Worm (Caenorhabditis elegans) whole organism, L1 larva: Measurements from ENCODE around the gene mxl-3.

Experiments used
- C04F5.9 ChIP-seq: sonication (generic microtip); optimal IDR thresholded peaks from 2 replicates; lab custom pipeline; 2016; ENCODE audit warnings: missing genetic modification characterization, missing compliant biosample characterization
- C16A3.4 ChIP-seq: fragments of 150-350 bp; optimal IDR thresholded peaks from 2 replicates; lab custom pipeline; 2014; ENCODE audit warnings: missing biosample characterization, missing genetic modification characterization
- F16B12.6 ChIP-seq: fragments of 150-350 bp; optimal IDR thresholded peaks from 2 replicates; lab custom pipeline; 2014; ENCODE audit warnings: missing biosample characterization, missing genetic modification characterization
- Y116A8C.19 ChIP-seq: sonication (generic microtip); optimal IDR thresholded peaks from 2 replicates; lab custom pipeline; 2016; ENCODE audit warnings: missing compliant biosample characterization, missing genetic modification characterization, borderline replicate concordance
- blmp-1 ChIP-seq: fragments of 150-350 bp; optimal IDR thresholded peaks from 2 replicates; lab custom pipeline; 2014; ENCODE audit warnings: missing biosample characterization, missing genetic modification characterization
- ceh-63 ChIP-seq: fragments of 200-800 bp; sonication (Bioruptor generic); optimal IDR thresholded peaks from 2 replicates; lab custom pipeline; 2018; ENCODE audit warnings: mild to moderate bottlenecking, missing genetic modification characterization, missing compliant biosample characterization
- ceh-8 ChIP-seq: fragments of 200-800 bp; sonication (Bioruptor generic); optimal IDR thresholded peaks from 2 replicates; lab custom pipeline; 2018; ENCODE audit warnings: mild to moderate bottlenecking, missing genetic modification characterization, moderate library complexity, missing compliant biosample characterization
- ceh-82 ChIP-seq, 3 experiments: fragments of 150-350 bp in 1 of 3; sonication (generic microtip) in 2 of 3; optimal IDR thresholded peaks; 2 replicates each; lab custom pipeline; 2014 to 2017; ENCODE audit warnings: missing biosample characterization in 3 of 3, missing genetic modification characterization in 3 of 3
- ceh-90 ChIP-seq: sonication (generic microtip); optimal IDR thresholded peaks from 2 replicates; lab custom pipeline; 2016; ENCODE audit warnings: missing genetic modification characterization, missing compliant biosample characterization
- dsc-1 ChIP-seq: sonication (generic microtip); optimal IDR thresholded peaks from 2 replicates; lab custom pipeline; 2016; ENCODE audit warnings: mild to moderate bottlenecking, missing genetic modification characterization, missing compliant biosample characterization
- efl-1 ChIP-seq, 4 experiments: fragments of 150-350 bp; optimal IDR thresholded peaks in 3 of 4; peaks in 1 of 4; 1 replicate in 1 of 4; 2 replicates in 3 of 4; lab custom pipeline; 2014; ENCODE audit warnings: missing biosample characterization in 2 of 4, missing genetic modification characterization in 2 of 4, missing genetic modification reagents in 2 of 4
- efl-3 ChIP-seq: fragments of 200-800 bp; sonication (Bioruptor generic); optimal IDR thresholded peaks from 2 replicates; lab custom pipeline; 2018; ENCODE audit warnings: mild to moderate bottlenecking, missing genetic modification characterization, missing compliant biosample characterization
- elt-2 ChIP-seq: sonication (generic microtip); optimal IDR thresholded peaks from 2 replicates; lab custom pipeline; 2016; ENCODE audit warnings: missing genetic modification characterization, mild to moderate bottlenecking, inconsistent platforms, missing compliant biosample characterization, missing genetic modification reagents
- fkh-8 ChIP-seq: sonication (generic microtip); optimal IDR thresholded peaks from 2 replicates; lab custom pipeline; 2016; ENCODE audit warnings: mild to moderate bottlenecking, missing genetic modification characterization, missing compliant biosample characterization
- hlh-17 ChIP-seq: fragments of 200-800 bp; sonication (Bioruptor generic); optimal IDR thresholded peaks from 2 replicates; lab custom pipeline; 2018; ENCODE audit warnings: missing genetic modification characterization, mild to moderate bottlenecking, missing compliant biosample characterization, moderate library complexity, borderline replicate concordance
- hpl-2 ChIP-seq: fragments of 150-350 bp; optimal IDR thresholded peaks from 2 replicates; lab custom pipeline; 2014; ENCODE audit warnings: missing biosample characterization, missing genetic modification reagents, missing genetic modification characterization
- irx-1 ChIP-seq: sonication (generic microtip); optimal IDR thresholded peaks from 2 replicates; lab custom pipeline; 2016; ENCODE audit warnings: missing genetic modification characterization, missing compliant biosample characterization
- jun-1 ChIP-seq: fragments of 150-350 bp; optimal IDR thresholded peaks from 2 replicates; lab custom pipeline; 2014; ENCODE audit warnings: missing biosample characterization, missing genetic modification reagents, missing genetic modification characterization
- lin-14 ChIP-seq: fragments of 200-800 bp; sonication (Bioruptor generic); optimal IDR thresholded peaks from 2 replicates; lab custom pipeline; 2018; ENCODE audit warnings: mild to moderate bottlenecking, missing genetic modification characterization, moderate library complexity, missing compliant biosample characterization
- lin-15B ChIP-seq: fragments of 150-350 bp; sonication (generic microtip); optimal IDR thresholded peaks from 3 replicates; lab custom pipeline; 2014; ENCODE audit warnings: missing biosample characterization, missing genetic modification characterization
- lin-35 ChIP-seq, 2 experiments: fragments of 150-350 bp; optimal IDR thresholded peaks; 2 replicates each; lab custom pipeline; 2014; ENCODE audit warnings: missing biosample characterization in 2 of 2, missing genetic modification characterization in 2 of 2, missing genetic modification reagents in 2 of 2
- lin-39 ChIP-seq: fragments of 150-350 bp; optimal IDR thresholded peaks from 2 replicates; lab custom pipeline; 2014; ENCODE audit warnings: missing biosample characterization, missing genetic modification reagents, missing genetic modification characterization
- lsy-2 ChIP-seq, 2 experiments: fragments of 150-350 bp; optimal IDR thresholded peaks; 2 replicates each; lab custom pipeline; 2014; ENCODE audit warnings: missing biosample characterization in 2 of 2, missing genetic modification characterization in 2 of 2
- mdl-1 ChIP-seq, 2 experiments: fragments of 150-350 bp; optimal IDR thresholded peaks; 2 replicates each; lab custom pipeline; 2014 to 2017; ENCODE audit warnings: missing biosample characterization in 2 of 2, missing genetic modification characterization in 2 of 2, inconsistent platforms in 1 of 2
- nhr-19 ChIP-seq: fragments of 200-800 bp; sonication (Bioruptor generic); conservative IDR thresholded peaks from 2 replicates; pipeline ENCODE4 v1.3.6; 2022; ENCODE audit warnings: missing genetic modification characterization, missing compliant biosample characterization
- nhr-28 ChIP-seq: fragments of 150-350 bp; optimal IDR thresholded peaks from 2 replicates; lab custom pipeline; 2014; ENCODE audit warnings: missing biosample characterization, missing genetic modification characterization
- nhr-47 ChIP-seq: sonication (generic microtip); optimal IDR thresholded peaks from 2 replicates; lab custom pipeline; 2016; ENCODE audit warnings: mild to moderate bottlenecking, missing genetic modification characterization, moderate library complexity, missing compliant biosample characterization
- nhr-71 ChIP-seq: sonication (generic microtip); optimal IDR thresholded peaks from 2 replicates; lab custom pipeline; 2016; ENCODE audit warnings: mild to moderate bottlenecking, missing genetic modification characterization, moderate library complexity, missing compliant biosample characterization
- nhr-77 ChIP-seq: fragments of 150-350 bp; optimal IDR thresholded peaks from 2 replicates; lab custom pipeline; 2014; ENCODE audit warnings: missing biosample characterization, missing genetic modification characterization
- nhr-85 ChIP-seq: sonication (generic microtip); peaks from one replicate; lab custom pipeline; 2016; ENCODE audit warnings: missing genetic modification characterization, inconsistent platforms, missing compliant biosample characterization
- nhr-90 ChIP-seq: sonication (generic microtip); optimal IDR thresholded peaks from 2 replicates; lab custom pipeline; 2016; ENCODE audit warnings: mild to moderate bottlenecking, missing genetic modification characterization, missing compliant biosample characterization; ENCODE audit not compliant: poor library complexity
- pag-3 ChIP-seq: sonication (generic microtip); optimal IDR thresholded peaks from 2 replicates; lab custom pipeline; 2017; ENCODE audit warnings: missing genetic modification characterization, mild to moderate bottlenecking, missing compliant biosample characterization, antibody characterized with exemption, borderline replicate concordance; ENCODE audit not compliant: insufficient read depth
- pax-3 ChIP-seq: fragments of 200-800 bp; sonication (Bioruptor generic); optimal IDR thresholded peaks from 2 replicates; lab custom pipeline; 2018; ENCODE audit warnings: mild to moderate bottlenecking, missing genetic modification characterization, moderate library complexity, missing compliant biosample characterization
- pqm-1 ChIP-seq: sonication (generic microtip); optimal IDR thresholded peaks from 3 replicates; lab custom pipeline; 2017; ENCODE audit warnings: missing biosample characterization, missing genetic modification characterization
- rnt-1 ChIP-seq: sonication (generic microtip); optimal IDR thresholded peaks from 2 replicates; lab custom pipeline; 2016; ENCODE audit warnings: mild to moderate bottlenecking, missing genetic modification characterization, moderate library complexity, missing compliant biosample characterization
- skn-1 ChIP-seq: fragments of 150-350 bp; optimal IDR thresholded peaks from 2 replicates; lab custom pipeline; 2014; ENCODE audit warnings: missing biosample characterization, missing genetic modification characterization
- sup-37 ChIP-seq: fragments of 200-800 bp; sonication (Bioruptor generic); optimal IDR thresholded peaks from 2 replicates; lab custom pipeline; 2018; ENCODE audit warnings: mild to moderate bottlenecking, missing genetic modification characterization, missing compliant biosample characterization
- swsn-7 ChIP-seq: sonication (generic microtip); optimal IDR thresholded peaks from 2 replicates; lab custom pipeline; 2016; ENCODE audit warnings: missing genetic modification characterization, missing compliant biosample characterization
- tlp-1 ChIP-seq: fragments of 150-350 bp; optimal IDR thresholded peaks from 2 replicates; lab custom pipeline; 2014; ENCODE audit warnings: missing biosample characterization, missing genetic modification characterization
- unc-130 ChIP-seq: fragments of 150-350 bp; optimal IDR thresholded peaks from 2 replicates; lab custom pipeline; 2017; ENCODE audit warnings: missing biosample characterization, missing genetic modification characterization, inconsistent platforms
- unc-62 ChIP-seq: fragments of 150-350 bp; optimal IDR thresholded peaks from 2 replicates; lab custom pipeline; 2014; ENCODE audit warnings: missing biosample characterization, missing genetic modification reagents, missing genetic modification characterization
- unc-98 ChIP-seq: fragments of 200-800 bp; sonication (Bioruptor generic); IDR thresholded peaks from 2 replicates; pipeline ENCODE4 v1.3.6; 2022; ENCODE audit warnings: missing genetic modification characterization, missing compliant biosample characterization

The mxl-3 gene

DNA sequence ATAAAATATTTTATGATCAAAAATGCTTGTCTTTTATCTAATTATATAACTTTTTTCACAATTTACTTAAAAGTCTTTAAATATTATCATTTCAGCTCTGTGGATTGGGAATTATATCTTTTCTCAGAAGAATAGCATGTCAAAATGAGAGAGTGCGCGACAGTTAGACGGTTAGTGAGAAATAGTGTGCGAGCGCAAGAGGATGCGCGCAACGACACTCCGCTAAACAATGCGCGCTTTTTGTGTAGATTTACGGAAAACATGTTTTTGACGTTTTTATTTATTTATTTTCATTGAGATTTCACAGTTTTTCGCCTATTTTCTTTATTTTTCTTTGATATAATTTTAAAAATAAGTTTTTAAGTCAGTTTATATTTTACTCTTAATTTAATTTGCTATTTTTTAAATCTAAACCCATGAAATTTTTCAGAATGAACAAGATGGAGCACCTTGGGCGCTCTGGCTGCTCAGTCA, 46.0 kb upstream of the mxl-3 start, which contains the start of gene F02C12.3 (continued):
- TF ChIP-seq lin-39 (peak; percentile 85), ceh-82 (tag; optimal IDR thresholded peaks at IDR 0.05; lab: Kevin White, UChicago) (peak; percentile 79 to 93 (median 83)), sup-37 (peak; percentile 56), mdl-1 (tag; optimal IDR thresholded peaks at IDR 0.05; lab: Kevin White, UChicago) (peak in 1 of 2 experiments; percentile 82), skn-1 (tag; lab: Kevin White, UChicago) (peak; percentile 89), lin-14 (peak; percentile 96), nhr-19 (GFP tag; lab: Robert Waterston, UW) (peak; percentile 96), efl-3 (GFP tag; lab: Kevin White, UChicago) (no peak), ceh-8 (GFP tag; lab: Kevin White, UChicago) (peak; percentile 22), pag-3 (peak; percentile 16), jun-1 (tag; lab: Kevin White, UChicago) (peak; percentile 91), irx-1 (tag; lab: Kevin White, UChicago) (peak; percentile 88), pqm-1 (tag; lab: Kevin White, UChicago) (no peak), C16A3.4 (tag; lab: Kevin White, UChicago) (peak; percentile 79), tlp-1 (tag; lab: Kevin White, UChicago) (no peak), hlh-17 (GFP tag; lab: Kevin White, UChicago) (no peak), unc-130 (tag; lab: Kevin White, UChicago) (peak; percentile 10), pax-3 (tag; lab: Kevin White, UChicago) (peak; percentile 60), lin-15B (tag; lab: Kevin White, UChicago) (peak; percentile 82), ceh-90 (tag; lab: Kevin White, UChicago) (peak; percentile 26), C04F5.9 (tag; lab: Kevin White, UChicago) (peak; percentile 56), nhr-47 (tag; lab: Kevin White, UChicago) (peak; percentile 96), ceh-63 (no peak), swsn-7 (tag; lab: Kevin White, UChicago) (peak; percentile 96), dsc-1 (peak; percentile 95), blmp-1 (tag; lab: Kevin White, UChicago) (peak; percentile 72), nhr-28 (tag; lab: Kevin White, UChicago) (no peak), nhr-90 (tag; lab: Kevin White, UChicago) (peak; percentile 95), lsy-2 (tag; optimal IDR thresholded peaks at IDR 0.05; lab: Kevin White, UChicago) (peak; percentile 89 to 91), unc-62 (no peak), lin-35 (GFP tag; optimal IDR thresholded peaks at IDR 0.05; lab: Kevin White, UChicago) (peak; percentile 75 to 86), nhr-71 (tag; lab: Kevin White, UChicago) (peak; percentile 97), elt-2 (tag; lab: Kevin White, UChicago) (peak; percentile 80), unc-98 (GFP tag; lab: Robert Waterston, UW) (peak; percentile 24; the same call in 1 of the 2 replicates), nhr-85 (peak; percentile 97)
- TF ChIP-seq, all 84 proteins: peak for 62

DNA sequence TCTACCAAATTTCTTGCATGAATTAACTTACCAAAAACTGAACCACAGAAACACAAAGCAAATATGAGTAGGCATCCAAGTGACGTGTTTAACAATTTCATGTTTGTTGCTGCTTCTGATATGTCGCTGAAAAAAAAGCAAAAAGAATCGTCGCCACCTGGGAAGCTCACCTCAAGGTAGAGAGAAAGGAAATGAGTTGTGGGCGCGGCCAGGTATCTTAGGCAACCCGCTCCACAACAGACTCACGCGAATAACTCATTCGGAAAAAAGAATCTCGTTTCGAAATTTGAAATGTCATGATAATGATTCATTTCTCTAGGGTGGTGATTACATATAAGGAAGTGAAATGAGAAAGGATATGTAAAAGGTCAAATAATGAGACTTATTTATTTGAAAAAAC, 44.4 kb upstream of the mxl-3 start, which contains the start of gene irld-2:
Gene irld-2 (minus strand): TSS at position 101 of the 400 bp plus-strand sequence.
- TF ChIP-seq nhr-77 (tag; lab: Kevin White, UChicago) (no peak), Y116A8C.19 (tag; lab: Kevin White, UChicago) (no peak), efl-1 (optimal IDR thresholded peaks at IDR 0.05; lab: Kevin White, UChicago) (no peak), efl-1 (GFP tag; optimal IDR thresholded peaks at IDR 0.05 in 1 of 2; lab: Kevin White, UChicago) (peak in 1 of 2 experiments; percentile 70), skn-1 (tag; lab: Kevin White, UChicago) (no peak), rnt-1 (tag; lab: Kevin White, UChicago) (no peak), fkh-8 (tag; lab: Kevin White, UChicago) (peak; percentile 45), F16B12.6 (tag; lab: Kevin White, UChicago) (no peak), hpl-2 (GFP tag; lab: Kevin White, UChicago) (no peak)
